Worm (Caenorhabditis elegans): ENCODE measurements around the gene srz-83.

- TF ChIP-seq ama-1 (optimal IDR thresholded peaks at IDR 0.05) (no peak), ets-4 (tag; optimal IDR thresholded peaks at IDR 0.05) (no peak), rnt-1 (tag; optimal IDR thresholded peaks at IDR 0.05) (no peak), F13H6.1 (tag; optimal IDR thresholded peaks at IDR 0.05) (no peak), nhr-11 (tag; optimal IDR thresholded peaks at IDR 0.05) (no peak)
These were observed 12.3 kb downstream of the srz-83 start, which contains the start of gene unc-33 for ce11 chrIV:3516586-3516985.
